Worm (Caenorhabditis elegans): ENCODE measurements around the gene R09A8.5.

ce11 chrX:12665799-12666198, 25.4 kb upstream of the R09A8.5 start:
- TF ChIP-seq ztf-23 (GFP tag; IDR thresholded peaks at IDR 0.05) (no peak), cog-1 (tag; optimal IDR thresholded peaks at IDR 0.05) (no peak), ref-1 (GFP tag; conservative IDR thresholded peaks at IDR 0.05) (no peak), ztf-29 (GFP tag; IDR thresholded peaks at IDR 0.05) (no peak), tab-1 (GFP tag; IDR thresholded peaks at IDR 0.05) (no peak), T22C8.4 (GFP tag; IDR thresholded peaks at IDR 0.05) (no peak)
